Fruit fly (Drosophila melanogaster): Measurements from ENCODE around the gene CG18789.

dm6 chr2L:12044613-12045350 lies 49.5 kb upstream of the CG18789 start, which contains the start of gene CG6785:
- TF ChIP-seq Mnt (GFP tag; optimal IDR thresholded peaks at IDR 0.05), result peak; percentile 78
- TF ChIP-seq kay (GFP tag; ENCODE audit: borderline replicate concordance), result peak; percentile 96
- peak; percentile 90 for TF ChIP-seq CG12768 (GFP tag; optimal IDR thresholded peaks at IDR 0.05)
- TF ChIP-seq ovo (GFP tag; optimal IDR thresholded peaks at IDR 0.05), result peak; percentile 73
- peak; percentile 79 for TF ChIP-seq CG5204 (GFP tag; optimal IDR thresholded peaks at IDR 0.05)
- no peak for TF ChIP-seq cnc (optimal IDR thresholded peaks at IDR 0.05)
- peak; percentile 81 for TF ChIP-seq tj (GFP tag; optimal IDR thresholded peaks at IDR 0.05)
- TF ChIP-seq Clk (GFP tag; optimal IDR thresholded peaks at IDR 0.05), result peak; percentile 56
